Fruit fly (Drosophila melanogaster) whole organism, adult: Measurements from ENCODE around the gene CG43935.

Source experiments
- CG11617 ChIP-seq: fragments of 200-800 bp; sonication (Bioruptor generic); optimal IDR thresholded peaks from 2 replicates; lab custom pipeline; 2017; ENCODE audit warnings: mild to moderate bottlenecking, missing biosample characterization, missing genetic modification reagents, missing genetic modification characterization
- CG12768 ChIP-seq: fragments of 200-800 bp; sonication (Bioruptor generic); optimal IDR thresholded peaks from 2 replicates; lab custom pipeline; 2017; ENCODE audit warnings: missing biosample characterization, missing genetic modification characterization, mild to moderate bottlenecking, moderate library complexity, missing genetic modification reagents
- CG14711 ChIP-seq: fragments of 200-800 bp; sonication (Bioruptor generic); optimal IDR thresholded peaks from 2 replicates; lab custom pipeline; 2018; ENCODE audit warnings: missing biosample characterization, mild to moderate bottlenecking, missing genetic modification characterization, moderate library complexity
- CG1620 ChIP-seq: fragments of 200-800 bp; sonication (Bioruptor generic); optimal IDR thresholded peaks from 2 replicates; lab custom pipeline; 2016; ENCODE audit warnings: missing biosample characterization, missing genetic modification characterization
- CG33017 ChIP-seq: fragments of 200-800 bp; sonication (Bioruptor generic); optimal IDR thresholded peaks from 2 replicates; lab custom pipeline; 2018; ENCODE audit warnings: missing biosample characterization, mild to moderate bottlenecking, missing genetic modification characterization, moderate library complexity
- CG5204 ChIP-seq: fragments of 200-800 bp; sonication (Bioruptor generic); optimal IDR thresholded peaks from 2 replicates; lab custom pipeline; 2016; ENCODE audit warnings: missing biosample characterization, missing genetic modification characterization
- CG7045 ChIP-seq: fragments of 200-800 bp; sonication (Bioruptor generic); optimal IDR thresholded peaks from 2 replicates; lab custom pipeline; 2017; ENCODE audit warnings: missing biosample characterization, mild to moderate bottlenecking, missing genetic modification characterization
- CG7101 ChIP-seq: fragments of 200-800 bp; sonication (Bioruptor generic); optimal IDR thresholded peaks from 2 replicates; lab custom pipeline; 2018; ENCODE audit warnings: missing biosample characterization, mild to moderate bottlenecking, missing genetic modification characterization, moderate library complexity
- Clk ChIP-seq: fragments of 200-800 bp; sonication (Bioruptor generic); optimal IDR thresholded peaks from 2 replicates; lab custom pipeline; 2017; ENCODE audit warnings: missing biosample characterization, missing genetic modification characterization
- Crg-1 ChIP-seq: fragments of 200-800 bp; sonication (Bioruptor generic); optimal IDR thresholded peaks from 2 replicates; lab custom pipeline; 2016; ENCODE audit warnings: missing biosample characterization, missing genetic modification characterization
- Hr96 ChIP-seq: fragments of 200-800 bp; sonication (Bioruptor generic); optimal IDR thresholded peaks from 2 replicates; lab custom pipeline; 2016; ENCODE audit warnings: missing biosample characterization, missing genetic modification characterization
- Mnt ChIP-seq: fragments of 200-800 bp; sonication (Bioruptor generic); optimal IDR thresholded peaks from 2 replicates; lab custom pipeline; 2016; ENCODE audit warnings: missing biosample characterization, mild to moderate bottlenecking, missing genetic modification characterization
- bab1 ChIP-seq: fragments of 200-800 bp; sonication (Bioruptor generic); optimal IDR thresholded peaks from 3 replicates; lab custom pipeline; 2019; ENCODE audit warnings: missing biosample characterization, mild to moderate bottlenecking, missing genetic modification characterization, moderate library complexity
- cic ChIP-seq: fragments of 200-800 bp; sonication (Bioruptor generic); optimal IDR thresholded peaks from 2 replicates; lab custom pipeline; 2017; ENCODE audit warnings: missing biosample characterization, mild to moderate bottlenecking, missing genetic modification characterization, moderate library complexity
- cnc ChIP-seq, 2 experiments: fragments of >200 bp; optimal IDR thresholded peaks; 2 replicates each; lab custom pipeline; 2017
- kay ChIP-seq: fragments of 200-800 bp; sonication (Bioruptor generic); peaks from one replicate; lab custom pipeline; 2016; ENCODE audit warnings: missing biosample characterization, missing genetic modification characterization, borderline replicate concordance
- ovo ChIP-seq: fragments of 200-800 bp; sonication (Bioruptor generic); optimal IDR thresholded peaks from 2 replicates; lab custom pipeline; 2016; ENCODE audit warnings: missing biosample characterization, missing genetic modification characterization
- pad ChIP-seq: fragments of 200-800 bp; sonication (Bioruptor generic); optimal IDR thresholded peaks from 3 replicates; lab custom pipeline; 2017; ENCODE audit warnings: missing biosample characterization, missing genetic modification characterization, mild to moderate bottlenecking, moderate library complexity, missing genetic modification reagents
- tj ChIP-seq: fragments of 200-800 bp; sonication (Bioruptor generic); optimal IDR thresholded peaks from 3 replicates; lab custom pipeline; 2017; ENCODE audit warnings: missing biosample characterization, mild to moderate bottlenecking, missing genetic modification characterization, moderate library complexity
- toe ChIP-seq: fragments of 200-800 bp; sonication (Bioruptor generic); optimal IDR thresholded peaks from 2 replicates; lab custom pipeline; 2016; ENCODE audit warnings: missing biosample characterization, missing genetic modification characterization

CG43935 gene

DNA sequence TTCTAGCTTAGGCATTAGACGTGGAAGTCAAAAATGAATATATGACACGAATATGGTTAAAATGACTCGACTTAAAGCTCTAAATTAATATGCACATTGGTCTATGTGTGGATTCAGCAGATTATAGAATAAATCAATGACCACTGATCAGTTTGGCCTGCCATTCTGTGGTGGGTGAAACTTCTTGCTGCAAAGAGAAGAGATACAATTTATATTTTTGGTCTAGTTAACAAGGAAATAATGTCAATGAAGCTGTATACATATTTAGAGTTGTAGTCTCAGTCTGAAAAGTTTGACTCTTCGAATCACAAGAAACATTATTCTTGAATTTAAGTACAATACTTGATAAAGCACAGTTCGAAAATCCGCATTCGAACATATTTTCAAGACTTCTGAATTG lies at the start of gene CG43935:
TSS of gene CG43935 (plus strand) at position 301 of the 400 bp plus-strand sequence.
- TF ChIP-seq Crg-1 (GFP tag; lab: Kevin White, UChicago) (no peak), cic (GFP tag; lab: Kevin White, UChicago) (no peak), ovo (no peak), CG12768 (GFP tag; lab: Kevin White, UChicago) (no peak), CG7045 (GFP tag; lab: Kevin White, UChicago) (no peak), CG14711 (tag; lab: Kevin White, UChicago) (no peak), CG5204 (no peak), CG1620 (GFP tag; lab: Kevin White, UChicago) (no peak)

dm6 chr3R:27018187-27018586 lies 47.0 kb upstream of the CG43935 start, which contains the start of gene CG17192:
Gene CG17192, minus strand, starts transcription at chr3R:27018287.
- TF ChIP-seq CG7101 (tag; lab: Kevin White, UChicago) (no peak), CG33017 (tag; lab: Kevin White, UChicago) (no peak), CG1620 (GFP tag; lab: Kevin White, UChicago) (no peak), pad (GFP tag; lab: Kevin White, UChicago) (no peak), Clk (no peak), kay (GFP tag; lab: Kevin White, UChicago) (no peak), CG11617 (GFP tag; lab: Kevin White, UChicago) (no peak), bab1 (GFP tag; lab: Kevin White, UChicago) (no peak), cnc (optimal IDR thresholded peaks at IDR 0.05; lab: Kevin White, UChicago) (no peak), tj (GFP tag; lab: Kevin White, UChicago) (no peak)

DNA sequence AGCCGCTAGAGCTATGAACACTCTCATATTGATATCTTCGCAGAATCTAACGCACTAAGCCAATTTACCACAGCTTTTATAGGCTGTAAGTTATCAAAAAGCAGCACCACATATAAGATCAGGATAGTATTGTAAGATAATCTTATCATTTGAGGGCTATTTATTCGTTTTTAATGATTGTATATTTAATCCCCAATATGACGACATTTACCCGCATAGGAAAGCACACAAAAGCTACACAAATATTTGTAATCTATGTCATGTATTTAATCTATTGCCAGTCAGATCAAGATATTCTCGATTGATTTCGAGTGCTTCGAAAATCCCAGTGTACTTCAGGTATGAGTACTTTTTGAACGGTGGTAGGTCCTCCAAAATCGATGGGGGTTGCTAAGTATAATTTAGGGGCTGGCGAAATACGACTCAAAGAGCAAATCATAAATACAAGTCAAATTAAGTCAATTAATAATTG lies 45.5 kb upstream of the CG43935 start, which contains the start of gene CG17191:
TSS of gene CG17191 (minus strand) at position 51 of the 472 bp plus-strand sequence.
- no peak for TF ChIP-seq cnc (optimal IDR thresholded peaks at IDR 0.05; lab: Kevin White, UChicago)
- TF ChIP-seq CG14711 (tag; lab: Kevin White, UChicago) = no peak
- TF ChIP-seq CG7101 (tag; lab: Kevin White, UChicago) = no peak
- no peak for TF ChIP-seq CG7045 (GFP tag; lab: Kevin White, UChicago)
- no peak for TF ChIP-seq pad (GFP tag; lab: Kevin White, UChicago)
- no peak for TF ChIP-seq cic (GFP tag; lab: Kevin White, UChicago)
- TF ChIP-seq CG5204 = no peak

- TF ChIP-seq CG14711 (tag; lab: Kevin White, UChicago) (no peak), Clk (no peak), Hr96 (GFP tag; lab: Kevin White, UChicago) (no peak), kay (GFP tag; lab: Kevin White, UChicago) (peak; percentile 28), CG33017 (tag; lab: Kevin White, UChicago) (no peak)
These were observed 44.0 kb upstream of the CG43935 start, which contains the start of gene CG6283 for dm6 chr3R:27021278-27021677. Gene CG6283, minus strand, starts transcription at chr3R:27021378.

DNA sequence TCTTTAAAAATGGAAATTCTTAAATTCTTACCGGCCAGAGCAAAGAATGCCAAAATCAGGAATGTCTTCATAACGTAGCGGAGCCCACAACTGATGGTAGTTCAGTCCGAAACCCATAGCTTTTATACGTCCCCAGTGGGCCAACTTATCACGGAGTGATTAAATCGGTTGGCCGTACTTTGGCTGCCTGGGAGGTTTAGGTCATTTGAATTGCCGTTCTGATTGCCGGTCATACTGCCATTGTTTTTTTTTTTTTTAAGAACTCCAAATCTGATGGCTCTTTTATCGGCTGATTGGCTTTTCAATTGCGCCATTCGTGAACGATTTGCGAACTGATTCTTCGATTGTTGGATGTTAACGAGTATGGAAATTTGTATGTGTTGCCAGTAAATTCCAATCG lies 42.1 kb upstream of the CG43935 start, which contains the start of gene CG6277:
TSS of gene CG6277 (minus strand) at position 101 of the 400 bp plus-strand sequence.
- no peak for TF ChIP-seq CG7045 (GFP tag; lab: Kevin White, UChicago)
- TF ChIP-seq bab1 (GFP tag; lab: Kevin White, UChicago) = no peak
- no peak for TF ChIP-seq Clk
- TF ChIP-seq CG1620 (GFP tag; lab: Kevin White, UChicago) = no peak
- TF ChIP-seq tj (GFP tag; lab: Kevin White, UChicago) = no peak
- no peak for TF ChIP-seq cnc (optimal IDR thresholded peaks at IDR 0.05; lab: Kevin White, UChicago)
- no peak for TF ChIP-seq toe (GFP tag; lab: Kevin White, UChicago)
- no peak for TF ChIP-seq CG12768 (GFP tag; lab: Kevin White, UChicago)
- TF ChIP-seq cic (GFP tag; lab: Kevin White, UChicago) = no peak
- no peak for TF ChIP-seq ovo
- TF ChIP-seq Hr96 (GFP tag; lab: Kevin White, UChicago) = no peak
- no peak for TF ChIP-seq CG14711 (tag; lab: Kevin White, UChicago)
- no peak for TF ChIP-seq CG33017 (tag; lab: Kevin White, UChicago)
- TF ChIP-seq pad (GFP tag; lab: Kevin White, UChicago) = no peak
- no peak for TF ChIP-seq kay (GFP tag; lab: Kevin White, UChicago)
- no peak for TF ChIP-seq CG11617 (GFP tag; lab: Kevin White, UChicago)
- no peak for TF ChIP-seq CG7101 (tag; lab: Kevin White, UChicago)
- no peak for TF ChIP-seq Mnt (GFP tag; lab: Kevin White, UChicago)

DNA sequence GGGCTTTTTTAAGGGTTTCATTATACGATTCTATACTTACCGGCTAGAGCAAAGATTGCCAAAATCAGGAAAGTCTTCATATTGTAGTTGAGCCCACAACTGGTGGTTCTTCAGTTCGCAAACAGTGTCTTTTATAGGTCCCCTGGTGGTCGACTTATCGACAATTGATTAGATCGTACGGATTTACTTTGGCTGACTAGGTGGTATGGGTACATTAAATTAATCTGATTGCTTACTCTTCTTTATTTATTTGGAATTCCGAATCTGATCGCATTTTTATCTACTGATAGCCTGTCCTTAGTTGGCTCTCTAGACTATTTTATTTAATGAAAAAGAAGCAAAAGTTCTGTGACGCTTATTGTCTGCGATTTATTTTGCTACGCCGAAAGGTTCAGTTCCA lies 39.2 kb upstream of the CG43935 start, which contains the start of gene CG6271:
TSS of gene CG6271 (minus strand) at position 101 of the 400 bp plus-strand sequence.
- TF ChIP-seq Clk = no peak
- no peak for TF ChIP-seq CG1620 (GFP tag; lab: Kevin White, UChicago)
- no peak for TF ChIP-seq CG14711 (tag; lab: Kevin White, UChicago)
- TF ChIP-seq tj (GFP tag; lab: Kevin White, UChicago) = no peak
- no peak for TF ChIP-seq cic (GFP tag; lab: Kevin White, UChicago)
- TF ChIP-seq ovo = no peak

DNA sequence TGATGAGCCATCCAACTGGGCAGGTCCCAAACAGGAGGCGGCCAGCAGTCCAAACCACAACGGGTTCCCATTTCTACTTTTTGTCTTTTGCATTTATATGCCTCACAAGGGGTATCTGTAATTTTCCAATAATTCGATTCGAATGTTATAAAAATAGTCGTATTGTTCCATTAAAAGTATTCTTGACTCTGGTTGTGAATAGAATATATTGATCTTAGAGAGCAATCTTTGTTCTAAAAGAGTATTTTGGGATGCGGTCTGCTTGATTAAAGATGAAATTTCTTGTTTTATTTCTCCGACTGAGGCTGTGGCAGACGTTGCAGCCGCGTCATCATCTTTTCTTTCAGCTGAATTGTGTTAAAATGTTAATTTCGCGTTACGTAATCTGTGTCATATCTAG lies 31.3 kb upstream of the CG43935 start:
- TF ChIP-seq Crg-1 (GFP tag; lab: Kevin White, UChicago) = no peak
- TF ChIP-seq toe (GFP tag; lab: Kevin White, UChicago) = no peak
- no peak for TF ChIP-seq Clk
- TF ChIP-seq cnc (optimal IDR thresholded peaks at IDR 0.05; lab: Kevin White, UChicago) = no peak
- no peak for TF ChIP-seq cic (GFP tag; lab: Kevin White, UChicago)
- TF ChIP-seq CG7101 (tag; lab: Kevin White, UChicago) = no peak
- no peak for TF ChIP-seq CG12768 (GFP tag; lab: Kevin White, UChicago)
- TF ChIP-seq CG1620 (GFP tag; lab: Kevin White, UChicago) = no peak
- no peak for TF ChIP-seq ovo
- TF ChIP-seq Mnt (GFP tag; lab: Kevin White, UChicago) = no peak
